Worm (Caenorhabditis elegans) whole organism, L4/young adult: ENCODE measurements around the gene C16C8.22.
"Not testable (repeated sequence)": the region's sequence is repeated elsewhere in the genome, so short reads cannot be mapped to it uniquely, and the experiment has no call there.

Source experiments
- W03F9.2 ChIP-seq: fragments of 150-350 bp; optimal IDR thresholded peaks from 2 replicates; lab custom pipeline; 2014; ENCODE audit warnings: missing biosample characterization, missing genetic modification characterization
- dao-5 ChIP-seq: sonication (generic microtip); optimal IDR thresholded peaks from 2 replicates; lab custom pipeline; 2016; ENCODE audit warnings: missing genotype, missing genetic modification characterization, moderate library complexity, missing compliant biosample characterization
- him-1 ChIP-seq: sonication (generic microtip); optimal IDR thresholded peaks from 2 replicates; lab custom pipeline; 2016; ENCODE audit warnings: missing genotype, missing genetic modification reagents, missing genetic modification characterization, missing compliant biosample characterization

DNA sequence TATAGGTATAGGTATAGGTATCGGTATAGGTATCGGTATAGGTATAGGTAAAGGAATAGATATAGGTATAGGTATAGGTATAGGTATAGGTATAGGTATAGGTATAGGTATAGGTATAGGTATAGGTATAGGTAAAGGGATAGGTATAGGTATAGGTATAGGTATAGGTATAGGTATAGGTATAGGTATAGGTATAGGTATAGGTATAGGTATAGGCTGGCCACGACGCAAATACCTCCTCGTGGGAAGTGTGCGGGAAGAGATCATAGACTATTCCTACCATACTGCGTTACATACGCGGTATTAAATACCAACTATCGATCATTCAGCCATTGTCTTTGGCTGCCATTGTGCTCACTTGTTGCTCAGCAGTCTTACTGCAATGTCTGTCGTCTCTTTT is 47.7 kb upstream of the C16C8.22 start, which contains the start of gene fbxb-112:
- TF ChIP-seq him-1 (tag; lab: Kevin White, UChicago); dao-5; W03F9.2 (tag; lab: Kevin White, UChicago): not testable (repeated sequence)
